Worm (Caenorhabditis elegans) whole organism, midembryonic: ENCODE data around the gene Y36E3A.2.

Experiments
- tab-1 ChIP-seq: fragments of 200-800 bp; sonication (Bioruptor generic); IDR thresholded peaks from 2 replicates; pipeline ENCODE4 v1.3.6; 2022; ENCODE audit warnings: missing genetic modification characterization, missing compliant biosample characterization
- ztf-23 ChIP-seq: fragments of 200-800 bp; sonication (Bioruptor generic); IDR thresholded peaks from 2 replicates; pipeline ENCODE4 v1.3.6; 2022; ENCODE audit warnings: missing genetic modification reagents, missing genetic modification characterization, missing compliant biosample characterization

DNA sequence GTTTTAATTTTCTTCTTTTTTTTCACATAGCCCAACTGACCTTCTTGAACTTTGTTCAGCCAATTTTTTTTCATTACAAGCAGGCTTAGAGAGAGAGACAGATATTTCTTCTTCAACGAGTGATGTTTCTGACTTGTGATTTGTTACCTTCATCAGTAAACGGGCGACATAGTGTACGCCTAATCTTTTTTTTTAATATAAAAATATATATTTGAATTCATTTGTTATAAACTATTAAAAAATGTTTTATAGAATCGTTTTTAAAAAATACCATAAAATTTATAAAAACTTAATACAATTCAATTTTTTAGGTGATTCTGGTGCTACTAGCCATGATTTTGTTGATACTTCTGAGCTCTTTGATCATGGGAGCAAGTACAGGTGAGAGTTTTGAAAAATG is 8.0 kb upstream of the Y36E3A.2 start, which contains the start of gene T06E6.10:
- TF ChIP-seq ztf-23 (GFP tag; lab: Robert Waterston, UW), result no peak
- no peak for TF ChIP-seq tab-1 (GFP tag; lab: Robert Waterston, UW)
